Worm (Caenorhabditis elegans) whole organism, dauer: ENCODE results near the gene R05H5.4.
"Not testable (repeated sequence)": the region's sequence is repeated elsewhere in the genome, so short reads cannot be mapped to it uniquely, and the experiment has no call there.

Experiments used
- unc-62 ChIP-seq: sonication (generic microtip); optimal IDR thresholded peaks from 2 replicates; lab custom pipeline; 2017; ENCODE audit warnings: missing biosample characterization, missing genetic modification reagents, missing genetic modification characterization

The R05H5.4 gene

DNA sequence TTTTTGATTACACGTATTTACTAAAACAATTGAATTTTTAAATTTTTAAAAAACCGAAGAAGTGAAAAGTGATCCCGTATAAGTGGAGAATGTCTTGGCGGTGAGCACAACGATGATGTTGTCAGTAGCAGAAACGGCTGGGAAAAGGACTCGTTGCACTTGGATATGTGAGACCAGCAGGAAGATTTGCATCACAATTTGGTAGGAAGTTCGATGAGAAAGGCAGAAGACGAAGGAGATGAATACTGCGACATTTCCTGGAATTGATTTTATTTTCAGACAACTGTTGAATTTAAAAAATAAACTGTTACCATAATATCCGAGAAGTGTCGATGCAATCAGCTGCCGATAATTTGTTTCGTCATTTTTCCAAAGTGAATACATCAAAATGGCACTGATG lies at the start of gene R05H5.4:
Gene R05H5.4 (minus strand): TSS at position 101 of the 400 bp plus-strand sequence.
- no peak for TF ChIP-seq unc-62

DNA sequence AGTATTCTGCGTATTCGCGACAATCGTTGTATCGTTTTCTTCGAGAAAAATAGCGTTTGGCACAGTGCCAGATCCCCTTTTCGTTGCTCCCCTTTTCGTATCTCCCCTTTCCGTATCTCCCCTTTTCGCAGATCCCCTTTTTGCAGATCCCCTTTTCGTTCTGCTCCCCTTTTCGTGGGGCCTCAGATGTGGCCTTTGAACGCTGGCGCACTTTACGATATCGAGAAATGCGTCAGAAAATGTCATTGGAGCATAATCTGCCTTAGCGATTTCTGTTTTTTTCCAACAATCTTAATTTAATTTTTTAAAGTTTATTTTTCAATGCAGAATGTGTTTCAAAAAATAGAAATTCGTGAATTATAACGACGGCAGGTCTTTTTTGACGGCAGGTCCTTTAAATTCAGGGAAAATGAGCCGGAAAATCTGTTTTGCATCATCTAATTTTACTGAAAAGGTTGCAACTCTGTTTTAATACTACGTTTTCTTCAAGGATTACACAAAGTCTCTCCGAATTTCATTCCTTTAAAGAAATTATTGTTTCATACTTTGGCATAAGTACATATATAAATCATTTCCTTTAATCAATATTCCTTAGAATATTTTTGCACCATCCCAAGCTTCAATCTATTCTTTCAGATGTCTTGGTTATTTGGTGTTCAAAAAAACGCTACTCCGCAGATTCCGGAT lies 48.7 kb upstream of the R05H5.4 start, which contains the start of gene atad-3:
Gene atad-3 (plus strand): TSS at position 637 of the 687 bp plus-strand sequence.
- TF ChIP-seq unc-62: no peak

DNA sequence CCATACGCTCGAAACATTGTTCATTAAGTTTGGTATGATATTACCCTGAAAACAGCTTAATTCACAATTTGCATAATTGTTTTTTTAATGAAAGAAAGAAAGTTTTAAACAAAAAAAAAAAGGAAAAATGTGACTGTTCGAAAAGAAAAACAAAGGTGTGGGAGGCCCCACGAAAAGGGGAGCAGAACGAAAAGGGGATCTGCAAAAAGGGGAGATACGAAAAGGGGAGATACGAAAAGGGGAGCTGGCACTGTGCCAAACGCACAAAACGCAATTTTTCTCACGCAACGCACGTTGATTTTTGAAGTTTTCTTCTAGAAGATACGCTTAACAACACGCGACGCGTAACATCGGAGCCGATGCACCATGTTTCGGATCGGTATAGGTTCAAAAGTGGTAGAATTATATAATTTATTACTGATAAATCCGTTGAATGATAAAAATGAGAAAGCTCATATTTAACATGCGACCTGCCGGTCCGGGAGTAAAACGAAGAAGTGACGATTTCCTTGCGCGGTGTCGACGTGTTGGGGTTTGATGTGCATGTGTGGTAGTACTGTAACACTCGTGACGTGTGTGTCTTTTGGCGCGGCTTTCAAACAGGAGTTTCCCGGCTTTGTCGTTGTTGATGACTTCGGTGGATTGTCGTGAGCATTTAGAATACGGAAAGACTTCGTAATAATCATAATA lies 47.9 kb upstream of the R05H5.4 start, which contains the start of gene nrde-2:
Gene nrde-2 (minus strand): TSS at position 45 of the 690 bp plus-strand sequence.
- not testable (repeated sequence) for TF ChIP-seq unc-62

DNA sequence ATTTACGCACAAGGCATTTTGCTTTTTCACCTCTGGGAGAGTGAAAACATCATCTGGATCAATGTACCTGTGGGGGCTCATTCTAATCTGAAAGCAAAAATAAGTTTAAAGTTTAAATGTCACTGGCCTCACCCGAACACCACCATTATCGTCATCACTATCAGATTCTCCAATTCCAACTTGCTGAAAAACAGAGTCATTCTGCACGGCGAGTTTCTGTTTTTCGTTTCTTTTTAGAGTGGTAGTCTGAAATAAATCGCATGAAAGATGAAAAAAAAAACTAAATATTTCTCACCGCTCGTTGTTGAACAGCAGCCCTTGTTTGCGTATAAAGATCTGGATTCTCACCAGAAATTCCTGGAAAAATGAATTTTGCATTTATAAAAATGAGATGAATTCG lies 47.3 kb upstream of the R05H5.4 start:
- TF ChIP-seq unc-62: no peak

DNA sequence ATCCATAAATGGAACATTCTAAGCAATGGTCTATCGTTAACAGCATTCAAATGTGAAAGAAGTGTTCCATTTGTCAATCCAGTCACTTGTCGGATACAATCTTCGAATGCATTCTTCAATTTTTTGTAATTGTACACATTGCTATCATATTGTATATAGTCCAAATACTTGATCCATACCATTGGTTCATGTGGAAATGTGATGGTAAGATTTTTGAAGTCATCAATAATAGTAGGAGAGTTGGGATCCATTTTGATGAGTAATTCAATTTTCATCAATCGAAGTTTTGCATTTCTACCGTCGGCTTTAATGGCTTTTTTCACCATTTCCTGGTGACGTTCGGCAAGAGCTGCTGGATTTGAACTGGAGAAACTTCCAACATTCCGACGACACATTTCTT lies 45.8 kb upstream of the R05H5.4 start:
- TF ChIP-seq unc-62: no peak

DNA sequence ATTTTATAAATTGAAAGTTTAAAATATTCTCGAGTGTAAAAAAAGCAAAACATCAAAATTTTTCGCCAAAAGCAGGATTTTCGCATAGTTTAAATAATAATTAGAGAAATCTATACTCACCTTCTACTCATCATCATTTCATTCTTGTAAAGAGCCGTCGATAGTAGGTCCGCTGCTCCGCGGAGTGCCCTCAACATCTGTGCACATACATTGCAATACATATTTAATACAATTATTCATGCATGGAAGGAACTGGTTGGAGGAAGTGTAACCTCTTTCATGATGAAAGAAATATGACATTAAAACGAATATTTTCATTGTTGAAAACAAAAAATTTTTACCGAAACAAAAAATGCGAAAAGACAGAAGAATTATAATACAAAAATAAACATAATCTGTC lies 42.5 kb upstream of the R05H5.4 start, which contains the start of gene mrps-14:
Gene mrps-14 (minus strand): TSS at position 197 of the 400 bp plus-strand sequence.
- TF ChIP-seq unc-62: no peak

DNA sequence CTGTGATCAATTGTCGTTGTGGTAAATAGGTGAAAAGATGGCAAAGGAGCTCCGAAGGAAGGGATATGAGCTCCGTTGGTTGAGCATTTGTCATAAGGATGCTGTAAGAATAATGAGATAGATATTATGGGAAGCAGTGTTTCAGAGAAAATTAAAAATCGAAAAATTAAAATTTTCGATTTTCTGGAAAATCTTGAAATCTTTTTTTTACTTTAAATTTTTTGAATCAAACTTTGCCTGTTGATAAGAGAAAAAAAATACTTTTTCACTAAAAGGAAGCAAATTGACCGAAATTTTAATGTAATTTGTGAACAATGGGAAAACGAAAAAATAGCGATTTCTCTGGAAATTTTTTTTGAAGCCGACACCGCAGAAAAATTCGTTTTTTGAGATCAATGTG lies 39.8 kb upstream of the R05H5.4 start, which contains the start of gene mec-15:
Gene mec-15 (minus strand): TSS at position 101 of the 400 bp plus-strand sequence.
- no peak for TF ChIP-seq unc-62

DNA sequence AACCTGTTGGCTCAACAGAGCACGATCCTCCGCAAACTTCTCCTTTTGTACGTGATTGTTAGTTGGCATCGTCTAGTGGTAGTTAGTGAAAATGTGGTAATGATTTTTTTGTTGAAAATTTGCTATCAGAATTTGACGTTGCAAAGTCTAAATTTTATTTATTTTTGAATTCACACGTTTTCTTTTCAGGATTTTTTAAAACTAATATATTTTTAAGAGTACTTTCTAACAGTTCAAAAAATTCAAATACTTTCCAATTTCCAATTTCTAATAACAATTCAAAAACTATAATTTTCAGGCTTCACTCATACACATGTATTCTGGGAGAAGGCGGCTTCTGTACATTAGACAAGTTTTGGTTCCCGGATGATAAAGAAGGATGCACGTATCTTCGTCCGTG lies 34.6 kb upstream of the R05H5.4 start, which contains the start of gene ubxn-5:
Gene ubxn-5 (minus strand): TSS at position 101 of the 400 bp plus-strand sequence.
- no peak for TF ChIP-seq unc-62

DNA sequence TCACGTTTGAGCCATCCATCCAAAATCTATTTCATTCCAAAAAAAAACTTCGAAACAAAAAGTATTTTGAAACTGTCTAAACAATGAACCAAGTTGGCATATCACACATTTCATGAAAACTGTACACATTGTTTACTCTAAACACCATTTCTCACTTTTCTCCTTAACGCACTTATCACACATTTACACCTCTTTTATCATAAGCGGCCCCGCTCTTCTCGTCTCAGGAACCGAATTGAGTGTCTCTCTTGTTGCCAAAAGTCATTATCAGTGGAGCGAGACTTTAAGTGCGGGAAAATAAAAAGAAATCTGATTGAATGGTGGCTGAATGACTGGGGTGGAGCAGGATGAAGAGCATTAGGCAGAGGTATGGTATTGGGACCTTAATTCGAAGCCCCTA lies 32.1 kb upstream of the R05H5.4 start:
- no peak for TF ChIP-seq unc-62

DNA sequence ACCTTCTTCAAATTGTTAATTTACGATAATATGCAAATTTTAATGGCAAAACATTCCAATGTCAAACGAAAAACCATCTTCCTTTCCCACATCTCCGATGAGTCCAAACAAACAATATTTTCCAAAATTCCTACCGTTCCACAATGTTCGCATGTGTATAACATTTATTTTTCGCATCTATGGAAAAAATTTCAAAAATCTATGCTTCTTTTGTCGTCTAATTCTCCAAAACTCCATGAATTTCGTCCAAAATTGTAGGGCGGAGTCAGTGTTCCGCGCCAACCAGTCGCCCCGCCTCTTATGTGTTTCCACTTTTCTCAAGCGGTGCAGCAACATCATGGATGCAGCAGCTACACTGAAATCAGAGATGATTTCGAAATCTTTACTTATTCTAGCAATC lies 31.2 kb upstream of the R05H5.4 start, which contains the start of gene T01E8.8:
Gene T01E8.8 (plus strand): TSS at position 301 of the 400 bp plus-strand sequence.
- TF ChIP-seq unc-62: no peak

DNA sequence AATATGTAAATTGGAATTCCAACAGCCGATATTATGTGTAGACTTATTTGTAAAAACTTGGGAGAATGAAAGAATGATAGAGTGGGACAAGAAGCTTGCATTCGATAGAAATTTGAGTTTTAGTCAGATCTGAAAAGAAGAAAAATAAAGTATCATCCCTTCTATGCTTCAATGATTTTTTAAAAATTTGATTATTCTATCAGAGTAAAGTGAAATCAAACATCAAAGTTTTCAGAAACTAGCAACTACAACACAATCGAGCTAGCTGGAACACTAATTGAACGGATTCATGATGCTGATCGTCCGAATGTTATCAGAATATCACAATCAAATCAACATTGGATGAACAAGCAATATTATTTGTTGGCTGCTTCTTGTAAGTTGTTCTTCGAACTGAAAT lies 27.2 kb upstream of the R05H5.4 start, which contains the start of gene srh-135:
Gene srh-135 (minus strand): TSS at position 101 of the 400 bp plus-strand sequence.
- no peak for TF ChIP-seq unc-62

DNA sequence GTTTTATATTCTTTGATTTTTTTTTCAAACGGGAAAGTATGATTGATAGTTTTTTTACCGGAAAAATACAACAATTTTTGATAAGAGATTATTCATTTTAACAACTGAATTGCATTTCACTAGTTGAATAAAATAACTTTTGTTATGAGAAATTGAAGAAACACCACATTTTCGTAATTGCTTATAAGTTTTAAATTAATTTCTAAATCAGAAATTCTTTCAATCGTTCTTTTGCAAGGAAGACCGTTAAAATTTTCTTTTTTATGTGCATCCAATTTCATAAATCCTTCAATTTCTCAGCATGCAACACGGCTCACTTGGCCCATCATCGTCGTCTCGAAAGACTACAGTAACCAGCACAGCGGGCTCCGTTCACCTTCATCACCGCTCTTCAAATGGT lies 22.8 kb upstream of the R05H5.4 start, which contains the start of gene plc-3:
Gene plc-3 (plus strand): TSS at position 301 of the 400 bp plus-strand sequence.
- no peak for TF ChIP-seq unc-62

DNA sequence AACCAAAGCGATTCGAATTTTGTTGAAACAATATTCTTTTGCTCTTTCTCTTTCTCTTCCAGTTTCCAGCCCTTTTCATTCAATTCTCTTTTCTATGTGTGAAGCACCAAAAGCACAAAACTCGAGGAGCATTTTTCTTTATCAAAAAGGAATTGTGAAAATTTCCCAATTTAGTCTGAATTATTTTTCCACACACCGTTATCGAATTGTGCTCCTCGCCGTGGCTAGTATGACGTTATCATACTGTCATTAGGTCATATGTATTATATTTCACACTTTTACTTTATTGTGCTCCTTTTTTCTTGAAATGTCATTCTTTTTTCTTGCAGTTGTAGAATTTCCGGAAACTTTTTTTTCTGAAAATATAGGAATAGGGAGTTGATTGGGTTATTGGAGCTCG lies 21.8 kb upstream of the R05H5.4 start:
- TF ChIP-seq unc-62: no peak

DNA sequence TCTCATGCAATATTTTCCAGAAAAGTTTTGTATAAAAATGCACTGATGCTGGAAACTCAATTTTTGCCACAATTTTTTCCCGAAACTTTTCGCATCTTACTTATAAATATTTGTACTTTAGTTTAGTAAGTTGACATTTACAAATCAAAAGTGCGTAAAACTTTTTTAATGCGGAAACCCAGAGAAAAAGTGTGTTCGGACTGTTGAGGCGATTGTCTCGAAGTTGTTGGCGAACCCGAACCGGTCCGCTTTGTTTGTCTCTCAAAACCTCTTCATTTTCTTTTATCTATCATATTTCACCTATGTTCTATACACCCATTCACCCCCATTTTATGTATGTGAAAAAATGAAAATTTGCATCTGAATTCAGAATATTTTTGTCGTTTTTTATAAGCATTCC lies 20.8 kb upstream of the R05H5.4 start:
- no peak for TF ChIP-seq unc-62

DNA sequence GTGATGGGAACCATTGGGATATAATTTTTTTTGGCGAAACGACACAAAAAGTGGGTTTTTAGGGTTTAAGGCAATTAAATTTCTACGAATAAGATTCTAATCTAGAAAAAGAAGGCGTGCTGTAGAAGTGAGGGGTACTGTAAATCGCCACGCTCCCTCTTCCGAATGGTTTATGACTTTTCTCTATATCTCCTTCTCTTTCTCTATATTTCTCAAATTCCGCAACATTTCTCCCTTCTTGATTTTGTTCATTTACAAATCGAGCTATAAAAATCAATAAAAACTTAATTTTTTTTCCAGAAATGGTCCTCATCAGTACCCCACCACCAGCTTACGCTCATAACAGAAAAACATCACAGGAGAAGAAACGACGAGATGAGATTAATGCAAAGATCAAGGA lies 18.4 kb upstream of the R05H5.4 start, which contains the start of gene ref-1:
Gene ref-1 (plus strand): TSS at position 301 of the 400 bp plus-strand sequence.
- TF ChIP-seq unc-62: no peak

DNA sequence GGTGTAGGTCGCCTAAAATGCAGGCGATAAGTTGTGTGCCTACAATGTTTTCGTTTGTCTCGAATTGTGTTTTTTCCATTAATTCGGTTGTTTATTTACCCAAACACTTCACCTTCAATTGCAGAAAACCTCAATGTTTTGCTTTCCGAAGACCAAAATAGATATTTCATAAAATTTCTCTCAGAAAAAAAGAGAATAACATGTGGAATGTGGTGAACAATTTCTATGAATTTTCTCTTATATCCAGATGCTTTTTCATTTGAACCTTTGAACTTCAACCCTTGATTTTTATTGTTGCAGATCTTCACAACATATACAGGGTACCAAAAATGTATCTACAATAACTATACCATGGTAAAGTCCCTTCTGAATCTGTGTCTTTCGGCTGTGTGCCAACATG lies 6.6 kb upstream of the R05H5.4 start, which contains the start of gene T01E8.1:
Gene T01E8.1 (plus strand): TSS at position 301 of the 400 bp plus-strand sequence.
- no peak for TF ChIP-seq unc-62

DNA sequence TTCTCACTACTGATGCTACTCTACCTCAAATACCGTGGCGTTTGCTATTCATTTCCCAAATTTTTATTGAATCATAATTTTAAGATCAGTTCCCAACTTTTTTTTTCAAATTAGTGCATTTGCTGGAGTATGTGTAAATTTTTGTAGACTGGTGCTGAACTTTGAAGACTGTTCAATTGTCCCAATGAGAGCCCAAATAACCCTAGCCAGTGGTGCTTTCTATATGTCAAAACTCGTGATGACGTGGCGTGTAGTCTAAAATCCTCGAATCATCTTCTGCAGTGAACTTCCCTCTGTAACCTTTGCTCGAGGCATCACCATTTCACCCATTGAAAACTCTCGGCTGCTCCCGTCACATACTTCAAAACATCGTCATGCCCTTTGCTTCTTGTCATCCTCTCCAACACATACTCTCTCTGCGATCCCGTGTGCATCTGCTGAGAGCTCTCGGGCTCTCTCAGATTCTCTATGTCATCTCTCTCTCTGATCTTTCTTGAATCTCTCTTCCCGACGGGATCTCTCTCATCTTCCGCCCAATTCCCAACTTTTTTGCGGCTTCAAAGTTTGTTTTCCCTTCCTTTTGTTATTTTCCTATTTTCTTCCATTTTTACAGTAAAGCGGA lies 4.7 kb upstream of the R05H5.4 start:
- TF ChIP-seq unc-62: no peak
